Worm (Caenorhabditis elegans): ENCODE measurements around the gene glt-3.

glt-3 gene

ce11 chrIV:10095171-10095570 lies 34.9 kb upstream of the glt-3 start, which contains the start of the genes C04G2.5 and msp-36:
TSS of gene C04G2.5 (minus strand) at chrIV:10095271.
TSS of gene msp-36 (plus strand) at chrIV:10095433.
- no peak for TF ChIP-seq nhr-11 (tag; optimal IDR thresholded peaks at IDR 0.05)
- no peak for TF ChIP-seq F10B5.3 (tag; optimal IDR thresholded peaks at IDR 0.05)
- TF ChIP-seq arid-1 (GFP tag; conservative IDR thresholded peaks at IDR 0.05): no peak
- TF ChIP-seq egl-43 (GFP tag; IDR thresholded peaks at IDR 0.05): 0 out of 2 replicates have a peak, but pooled peaks have one; percentile 30
- TF ChIP-seq F49E8.2 (tag; optimal IDR thresholded peaks at IDR 0.05; ENCODE audit: borderline replicate concordance): no peak
- no peak for TF ChIP-seq egl-27 (tag; optimal IDR thresholded peaks at IDR 0.05)
- TF ChIP-seq nhr-102 (tag; optimal IDR thresholded peaks at IDR 0.05): no peak

- 0 out of 2 replicates have a peak, but pooled peaks have one; percentile 31 for TF ChIP-seq Y48G9A.11 (GFP tag; IDR thresholded peaks at IDR 0.05)
- TF ChIP-seq ZK337.2 (GFP tag; IDR thresholded peaks at IDR 0.05): no peak
- no peak for TF ChIP-seq lin-15B (tag; optimal IDR thresholded peaks at IDR 0.05)
- TF ChIP-seq R02D3.7 (tag; optimal IDR thresholded peaks at IDR 0.05): peak; percentile 55
- TF ChIP-seq aha-1 (tag): peak; percentile 45
- TF ChIP-seq T20F7.1 (GFP tag; optimal IDR thresholded peaks at IDR 0.05): peak; percentile 88
Observed at ce11 chrIV:10096881-10097280, 33.2 kb upstream of the glt-3 start, which contains the start of gene dis-3. TSS of gene dis-3 (plus strand) at chrIV:10097202.

- TF ChIP-seq vab-7 (GFP tag; IDR thresholded peaks at IDR 0.05) (no peak), arid-1 (GFP tag; conservative IDR thresholded peaks at IDR 0.05) (no peak), unc-130 (GFP tag; optimal IDR thresholded peaks at IDR 0.05) (no peak), nhr-237 (tag; optimal IDR thresholded peaks at IDR 0.05) (no peak), zip-11 (GFP tag; IDR thresholded peaks at IDR 0.05) (no peak), gei-8 (GFP tag; optimal IDR thresholded peaks at IDR 0.05) (no peak), lin-29 (GFP tag; IDR thresholded peaks at IDR 0.05) (no peak), dve-1 (tag; optimal IDR thresholded peaks at IDR 0.05; ENCODE audit: insufficient read depth) (no peak), rbr-2 (tag; optimal IDR thresholded peaks at IDR 0.05) (no peak), ctbp-1 (GFP tag; IDR thresholded peaks at IDR 0.05) (no peak), Y75B8A.6 (GFP tag; IDR thresholded peaks at IDR 0.05) (no peak), F10B5.3 (tag; optimal IDR thresholded peaks at IDR 0.05) (no peak), ces-1 (GFP tag; optimal IDR thresholded peaks at IDR 0.05) (no peak), ZK337.2 (GFP tag; IDR thresholded peaks at IDR 0.05) (no peak), nhr-28 (tag; optimal IDR thresholded peaks at IDR 0.05) (no peak)
Observed at ce11 chrIV:10110417-10110816, 19.6 kb upstream of the glt-3 start, which contains the start of gene egl-38. TSS of gene egl-38 (minus strand) at chrIV:10110517.

ce11 chrIV:10110870-10111269 lies 19.2 kb upstream of the glt-3 start:
- TF ChIP-seq set-16 (GFP tag; IDR thresholded peaks at IDR 0.05): peak; percentile 94
- no peak for TF ChIP-seq egl-27 (tag; optimal IDR thresholded peaks at IDR 0.05)
- no peak for TF ChIP-seq tra-1 (GFP tag; IDR thresholded peaks at IDR 0.05)
- TF ChIP-seq vab-7 (GFP tag; IDR thresholded peaks at IDR 0.05): no peak
- no peak for TF ChIP-seq php-3 (GFP tag; IDR thresholded peaks at IDR 0.05)
- no peak for TF ChIP-seq nhr-102 (tag; optimal IDR thresholded peaks at IDR 0.05)
- no peak for TF ChIP-seq dve-1 (tag; optimal IDR thresholded peaks at IDR 0.05; ENCODE audit: insufficient read depth)
- no peak for TF ChIP-seq ztf-7 (tag; optimal IDR thresholded peaks at IDR 0.05)
- TF ChIP-seq F37D6.2 (tag; optimal IDR thresholded peaks at IDR 0.05): no peak
- TF ChIP-seq spr-3 (GFP tag; optimal IDR thresholded peaks at IDR 0.05): peak; percentile 22
- no peak for TF ChIP-seq R02D3.7 (tag; optimal IDR thresholded peaks at IDR 0.05)
- no peak for TF ChIP-seq Y48G9A.11 (GFP tag; IDR thresholded peaks at IDR 0.05)
- no peak for TF ChIP-seq nhr-11 (tag; optimal IDR thresholded peaks at IDR 0.05)
- no peak for TF ChIP-seq pqm-1 (tag; optimal IDR thresholded peaks at IDR 0.05)

DNA sequence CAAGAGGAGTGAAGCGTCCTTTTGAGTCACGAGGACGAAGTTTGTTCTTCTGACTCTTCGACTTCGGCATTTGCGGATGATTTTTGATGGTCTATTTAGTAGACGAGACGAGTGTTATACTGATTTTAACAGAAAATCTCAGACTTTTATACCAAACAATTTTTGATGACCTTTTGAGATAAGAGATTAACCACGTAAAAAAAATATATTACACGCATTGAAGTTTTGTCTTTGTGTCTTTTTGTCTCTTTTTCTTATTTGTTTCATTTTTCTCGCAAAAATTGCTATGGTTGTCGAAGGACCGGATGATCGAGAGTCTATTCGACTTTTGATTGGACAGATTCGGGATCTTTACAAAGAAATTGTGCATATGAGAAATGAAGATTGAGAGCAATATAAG lies 18.6 kb upstream of the glt-3 start, which contains the start of gene spch-1:
spch-1 (minus strand) TSS at position 101 of the 400 bp plus-strand sequence.
- TF ChIP-seq unc-62 (GFP tag; optimal IDR thresholded peaks at IDR 0.05 in 1 of 2): peak in 1 of 2 experiments; percentile 29
- no peak for TF ChIP-seq unc-62 (tag; optimal IDR thresholded peaks at IDR 0.05)
- no peak for TF ChIP-seq zfp-2 (tag; optimal IDR thresholded peaks at IDR 0.05)
- TF ChIP-seq cey-2 (tag; optimal IDR thresholded peaks at IDR 0.05; ENCODE audit: borderline replicate concordance, insufficient read depth): no peak
- TF ChIP-seq aha-1 (tag): no peak
- no peak for TF ChIP-seq ZK546.5 (tag; optimal IDR thresholded peaks at IDR 0.05)
- TF ChIP-seq nhr-237 (tag; optimal IDR thresholded peaks at IDR 0.05): no peak
- no peak for TF ChIP-seq skn-1 (tag; optimal IDR thresholded peaks at IDR 0.05)
- no peak for TF ChIP-seq ceh-82 (tag; optimal IDR thresholded peaks at IDR 0.05)

Measured in whole organism, L4 larva.